Fruit fly (Drosophila melanogaster) whole organism, embryonic: Measurements from ENCODE around the gene ato.

ENCODE experiments used
- Aef1 ChIP-seq: fragments of 200-800 bp; sonication (Bioruptor generic); IDR thresholded peaks from 3 replicates; pipeline ENCODE4 v1.3.6; 2022; ENCODE audit warnings: missing biosample characterization, missing genetic modification characterization
- CG10209 ChIP-seq: fragments of 200-800 bp; sonication (Bioruptor generic); optimal IDR thresholded peaks from 3 replicates; lab custom pipeline; 2017; ENCODE audit warnings: missing biosample characterization, mild to moderate bottlenecking, missing genetic modification characterization, missing genetic modification reagents
- CG12942 ChIP-seq: fragments of 200-800 bp; sonication (Bioruptor generic); optimal IDR thresholded peaks from 3 replicates; lab custom pipeline; 2016; ENCODE audit warnings: missing biosample characterization, missing genetic modification characterization
- CG15514 ChIP-seq: fragments of 200-800 bp; sonication (Bioruptor generic); optimal IDR thresholded peaks from 3 replicates; lab custom pipeline; 2017; ENCODE audit warnings: missing biosample characterization, missing genetic modification characterization, mild to moderate bottlenecking, moderate library complexity, missing genetic modification reagents
- CG17829 ChIP-seq: fragments of 200-800 bp; optimal IDR thresholded peaks from 2 replicates; lab custom pipeline; 2019; ENCODE audit warnings: missing biosample characterization, mild to moderate bottlenecking, missing genetic modification characterization, moderate library complexity
- CG18476 ChIP-seq: fragments of 200-800 bp; sonication (Bioruptor generic); optimal IDR thresholded peaks from 2 replicates; lab custom pipeline; 2016; ENCODE audit warnings: missing biosample characterization, mild to moderate bottlenecking, missing genetic modification characterization
- CG30431 ChIP-seq: fragments of 200-800 bp; sonication (Bioruptor generic); optimal IDR thresholded peaks from 2 replicates; lab custom pipeline; 2017; ENCODE audit warnings: missing biosample characterization, missing genetic modification characterization
- CG31365 ChIP-seq: fragments of 200-800 bp; sonication (Bioruptor generic); optimal IDR thresholded peaks from 2 replicates; lab custom pipeline; 2018; ENCODE audit warnings: missing biosample characterization, mild to moderate bottlenecking, missing genetic modification characterization
- CG34376 ChIP-seq: fragments of 200-800 bp; sonication (Bioruptor generic); optimal IDR thresholded peaks from 2 replicates; lab custom pipeline; 2018; ENCODE audit warnings: missing biosample characterization, mild to moderate bottlenecking, missing genetic modification characterization
- CG43689 ChIP-seq: fragments of 200-800 bp; sonication (Bioruptor generic); IDR thresholded peaks from 2 replicates; pipeline ENCODE4 v1.3.6; 2022; ENCODE audit warnings: missing biosample characterization, missing genetic modification characterization
- CG5180 ChIP-seq: fragments of 200-800 bp; sonication (Bioruptor generic); optimal IDR thresholded peaks from 3 replicates; lab custom pipeline; 2017; ENCODE audit warnings: missing biosample characterization, missing genetic modification characterization, mild to moderate bottlenecking, moderate library complexity, missing genetic modification reagents
- CG6813 ChIP-seq: fragments of 200-800 bp; sonication (Bioruptor generic); optimal IDR thresholded peaks from 2 replicates; lab custom pipeline; 2017; ENCODE audit warnings: missing biosample characterization, missing genetic modification characterization, mild to moderate bottlenecking, moderate library complexity, missing genetic modification reagents
- CG8281 ChIP-seq: fragments of 200-800 bp; sonication (Bioruptor generic); optimal IDR thresholded peaks from 2 replicates; lab custom pipeline; 2018; ENCODE audit warnings: missing biosample characterization, mild to moderate bottlenecking, missing genetic modification characterization, moderate library complexity
- CG8924 ChIP-seq: fragments of 200-800 bp; optimal IDR thresholded peaks from 3 replicates; lab custom pipeline; 2019; ENCODE audit warnings: missing biosample characterization, mild to moderate bottlenecking, missing genetic modification characterization, moderate library complexity
- CHES-1-like ChIP-seq: fragments of 200-800 bp; sonication (Bioruptor generic); optimal IDR thresholded peaks from 2 replicates; lab custom pipeline; 2016; ENCODE audit warnings: missing biosample characterization, missing genetic modification characterization
- CrebB ChIP-seq: fragments of 200-800 bp; sonication (Bioruptor generic); optimal IDR thresholded peaks from 3 replicates; lab custom pipeline; 2018; ENCODE audit warnings: missing biosample characterization, mild to moderate bottlenecking, missing genetic modification characterization
- Elba2 ChIP-seq: fragments of 200-800 bp; sonication (Bioruptor generic); optimal IDR thresholded peaks from 3 replicates; lab custom pipeline; 2016; ENCODE audit warnings: missing biosample characterization, missing genetic modification characterization
- Gug ChIP-seq: fragments of 200-800 bp; sonication (Bioruptor generic); IDR thresholded peaks from 4 replicates; pipeline ENCODE4 v1.3.6; 2022; ENCODE audit warnings: missing biosample characterization, missing genetic modification characterization
- Hey ChIP-seq: fragments of 200-800 bp; sonication (Bioruptor generic); optimal IDR thresholded peaks from 3 replicates; lab custom pipeline; 2018; ENCODE audit warnings: missing biosample characterization, mild to moderate bottlenecking, missing genetic modification characterization
- Hmr ChIP-seq: fragments of 200-800 bp; sonication (Bioruptor generic); optimal IDR thresholded peaks from 3 replicates; lab custom pipeline; 2017; ENCODE audit warnings: mild to moderate bottlenecking, missing biosample characterization, missing genetic modification reagents, missing genetic modification characterization
- Nf-YB ChIP-seq: fragments of 200-800 bp; sonication (Bioruptor generic); optimal IDR thresholded peaks from 3 replicates; lab custom pipeline; 2019; ENCODE audit warnings: missing biosample characterization, mild to moderate bottlenecking, missing genetic modification characterization, moderate library complexity
- Nf-YC ChIP-seq: fragments of 200-800 bp; optimal IDR thresholded peaks from 3 replicates; lab custom pipeline; 2019; ENCODE audit warnings: missing biosample characterization, mild to moderate bottlenecking, missing genetic modification characterization, moderate library complexity
- Opbp ChIP-seq: fragments of 200-800 bp; sonication (Bioruptor generic); IDR thresholded peaks from 3 replicates; pipeline ENCODE4 v1.3.6; 2022; ENCODE audit warnings: missing biosample characterization, missing genetic modification characterization; ENCODE audit not compliant: partially characterized antibody
- PHDP ChIP-seq: fragments of 200-800 bp; sonication (Bioruptor generic); optimal IDR thresholded peaks from 3 replicates; lab custom pipeline; 2018; ENCODE audit warnings: missing biosample characterization, mild to moderate bottlenecking, missing genetic modification characterization, moderate library complexity
- Poxn ChIP-seq: fragments of 200-800 bp; sonication (Bioruptor generic); IDR thresholded peaks from 2 replicates; pipeline ENCODE4 v1.3.6; 2022; ENCODE audit warnings: missing biosample characterization, missing genetic modification characterization
- Sox102F ChIP-seq: fragments of 200-800 bp; sonication (Bioruptor generic); optimal IDR thresholded peaks from 2 replicates; lab custom pipeline; 2018; ENCODE audit warnings: missing biosample characterization, mild to moderate bottlenecking, missing genetic modification characterization, moderate library complexity
- Stat92E ChIP-seq, 3 experiments: fragments of >200 bp in 2 of 3; fragments of 200-800 bp in 1 of 3; sonication (Bioruptor generic) in 1 of 3; optimal IDR thresholded peaks; 2 replicates each; lab custom pipeline; 2017 to 2019; ENCODE audit warnings: missing biosample characterization in 3 of 3, missing genetic modification characterization in 3 of 3, mild to moderate bottlenecking in 1 of 3, moderate library complexity in 1 of 3
- Trl ChIP-seq, 3 experiments: fragments of >200 bp in 2 of 3; fragments of 200-800 bp in 1 of 3; sonication (Bioruptor generic) in 1 of 3; optimal IDR thresholded peaks; 2 replicates in 1 of 3; 3 replicates in 2 of 3; lab custom pipeline; 2016 to 2017; ENCODE audit warnings: missing biosample characterization in 1 of 3, missing genetic modification characterization in 1 of 3
- YL-1 ChIP-seq: fragments of 200-800 bp; sonication (Bioruptor generic); optimal IDR thresholded peaks from 3 replicates; lab custom pipeline; 2017; ENCODE audit warnings: missing biosample characterization, mild to moderate bottlenecking, missing genetic modification characterization
- ato ChIP-seq: fragments of 200-800 bp; sonication (Bioruptor generic); IDR thresholded peaks from 2 replicates; pipeline ENCODE4 v1.3.6; 2022; ENCODE audit warnings: missing biosample characterization, missing genetic modification characterization; ENCODE audit not compliant: partially characterized antibody
- cas ChIP-seq: fragments of 200-800 bp; sonication (Bioruptor generic); IDR thresholded peaks from 2 replicates; pipeline ENCODE4 v1.3.6; 2022; ENCODE audit warnings: missing biosample characterization, missing genetic modification characterization
- croc ChIP-seq: fragments of 200-800 bp; sonication (Bioruptor generic); conservative IDR thresholded peaks from 3 replicates; pipeline ENCODE4 v1.3.6; 2022; ENCODE audit warnings: missing biosample characterization, missing genetic modification characterization
- dati ChIP-seq: fragments of 200-800 bp; sonication (Bioruptor generic); IDR thresholded peaks from 2 replicates; pipeline ENCODE4 v1.3.6; 2022; ENCODE audit warnings: missing biosample characterization, missing genetic modification characterization
- exex ChIP-seq: fragments of 200-800 bp; sonication (Bioruptor generic); optimal IDR thresholded peaks from 4 replicates; lab custom pipeline; 2018; ENCODE audit warnings: missing biosample characterization, mild to moderate bottlenecking, missing genetic modification characterization, moderate library complexity
- fd3F ChIP-seq: fragments of 200-800 bp; sonication (Bioruptor generic); optimal IDR thresholded peaks from 2 replicates; lab custom pipeline; 2018; ENCODE audit warnings: missing biosample characterization, mild to moderate bottlenecking, missing genetic modification characterization, moderate library complexity
- gfzf ChIP-seq: fragments of 200-800 bp; sonication (Bioruptor generic); optimal IDR thresholded peaks from 2 replicates; lab custom pipeline; 2016; ENCODE audit warnings: missing biosample characterization, mild to moderate bottlenecking, missing genetic modification characterization, moderate library complexity
- hbn ChIP-seq: fragments of 200-800 bp; sonication (Bioruptor generic); IDR thresholded peaks from 2 replicates; pipeline ENCODE4 v1.3.6; 2022; ENCODE audit warnings: missing biosample characterization, missing genetic modification characterization; ENCODE audit not compliant: partially characterized antibody
- knrl ChIP-seq: fragments of 200-800 bp; sonication (Bioruptor generic); IDR thresholded peaks from 3 replicates; pipeline ENCODE4 v1.3.6; 2022; ENCODE audit warnings: missing biosample characterization, missing genetic modification characterization; ENCODE audit not compliant: partially characterized antibody
- lmd ChIP-seq: fragments of 200-800 bp; sonication (Bioruptor generic); IDR thresholded peaks from 2 replicates; pipeline ENCODE4 v1.3.6; 2022; ENCODE audit warnings: missing biosample characterization, missing genetic modification characterization
- luna ChIP-seq: fragments of 200-800 bp; sonication (Bioruptor generic); optimal IDR thresholded peaks from 2 replicates; lab custom pipeline; 2016; ENCODE audit warnings: missing biosample characterization, missing genetic modification characterization
- prd ChIP-seq, 3 experiments: fragments of >200 bp in 2 of 3; fragments of 200-800 bp in 1 of 3; sonication (Bioruptor generic) in 1 of 3; optimal IDR thresholded peaks in 2 of 3; IDR thresholded peaks in 1 of 3; 2 replicates in 2 of 3; 3 replicates in 1 of 3; pipeline versions ENCODE4 v1.3.6 to Lab custom; 2017 to 2022; ENCODE audit warnings: missing biosample characterization in 1 of 3, missing genetic modification characterization in 1 of 3
- slp2 ChIP-seq: fragments of 200-800 bp; sonication (Bioruptor generic); optimal IDR thresholded peaks from 2 replicates; lab custom pipeline; 2016; ENCODE audit warnings: missing biosample characterization, missing genetic modification characterization
- sna ChIP-seq: fragments of 200-800 bp; sonication (Bioruptor generic); IDR thresholded peaks from 2 replicates; pipeline ENCODE4 v1.3.6; 2022; ENCODE audit warnings: missing biosample characterization, missing genetic modification characterization; ENCODE audit not compliant: partially characterized antibody
- so ChIP-seq: fragments of 200-800 bp; sonication (Bioruptor generic); IDR thresholded peaks from 3 replicates; pipeline ENCODE4 v1.3.6; 2022; ENCODE audit warnings: missing biosample characterization, missing genetic modification characterization
- sob ChIP-seq: fragments of 200-800 bp; sonication (Bioruptor generic); IDR thresholded peaks from 2 replicates; pipeline ENCODE4 v1.3.6; 2022; ENCODE audit warnings: missing biosample characterization, missing genetic modification characterization
- tap ChIP-seq: fragments of 200-800 bp; optimal IDR thresholded peaks from 3 replicates; lab custom pipeline; 2019; ENCODE audit warnings: missing biosample characterization, mild to moderate bottlenecking, missing genetic modification characterization, moderate library complexity
- vfl ChIP-seq: fragments of 200-800 bp; sonication (Bioruptor generic); optimal IDR thresholded peaks from 2 replicates; lab custom pipeline; 2016; ENCODE audit warnings: missing biosample characterization, missing genetic modification characterization
- zfh2 ChIP-seq: fragments of 200-800 bp; sonication (Bioruptor generic); optimal IDR thresholded peaks from 2 replicates; lab custom pipeline; 2016; ENCODE audit warnings: missing biosample characterization, missing genetic modification characterization

The ato gene

dm6 chr3R:8305110-8305509, 27.3 kb downstream of the ato start, which contains the start of gene Sgt1 (continued):
- TF ChIP-seq fd3F (GFP tag; lab: Kevin White, UChicago) (no peak), zfh2 (GFP tag; lab: Kevin White, UChicago) (peak; percentile 79), CHES-1-like (GFP tag; lab: Kevin White, UChicago) (peak; percentile 47), CrebB (tag; lab: Kevin White, UChicago) (peak; percentile 41), PHDP (tag; lab: Kevin White, UChicago) (peak; percentile 6), CG30431 (GFP tag; lab: Kevin White, UChicago) (no peak), CG12942 (GFP tag; lab: Kevin White, UChicago) (peak; percentile 18), Stat92E (GFP tag; optimal IDR thresholded peaks at IDR 0.05; lab: Kevin White, UChicago) (peak in 1 of 3 experiments; percentile 86), CG18476 (GFP tag; lab: Kevin White, UChicago) (no peak), CG17829 (tag; lab: Kevin White, UChicago) (peak; percentile 63), gfzf (peak; percentile 56), CG10209 (GFP tag; lab: Kevin White, UChicago) (no peak), knrl (GFP tag; lab: Robert Waterston, UW) (peak; percentile 74), CG43689 (GFP tag; lab: Robert Waterston, UW) (no peak), CG6813 (GFP tag; lab: Kevin White, UChicago) (no peak), vfl (GFP tag; lab: Kevin White, UChicago) (peak; percentile 72), luna (GFP tag; lab: Kevin White, UChicago) (no peak), croc (GFP tag; lab: Robert Waterston, UW) (no peak), cas (GFP tag; lab: Robert Waterston, UW) (no peak), sna (GFP tag; lab: Robert Waterston, UW) (peak; percentile 81), Nf-YB (GFP tag; lab: Kevin White, UChicago) (no peak), sob (peak; percentile 68), ato (GFP tag; lab: Robert Waterston, UW) (peak; percentile 99), Elba2 (no peak), slp2 (no peak), Gug (GFP tag; lab: Robert Waterston, UW) (no peak), Opbp (GFP tag; lab: Robert Waterston, UW) (peak; percentile 82; the same call in 2 of the 3 replicates), hbn (GFP tag; lab: Robert Waterston, UW) (peak; percentile 70), CG31365 (no peak), Poxn (GFP tag; lab: Robert Waterston, UW) (no peak), tap (no peak), YL-1 (GFP tag; lab: Kevin White, UChicago) (peak; percentile 87), CG15514 (GFP tag; lab: Kevin White, UChicago) (peak; percentile 99), so (GFP tag; lab: Robert Waterston, UW) (0 out of 3 replicates have a peak, but pooled peaks have one; percentile 24), Sox102F (GFP tag; lab: Kevin White, UChicago) (no peak), CG34376 (peak; percentile 78), Trl (optimal IDR thresholded peaks at IDR 0.05; lab: Kevin White, UChicago) (no peak), Trl (GFP tag; optimal IDR thresholded peaks at IDR 0.05; lab: Kevin White, UChicago) (peak; percentile 63), dati (GFP tag; lab: Robert Waterston, UW) (no peak), Hey (tag; lab: Kevin White, UChicago) (no peak), prd (optimal IDR thresholded peaks at IDR 0.05; lab: Kevin White, UChicago) (no peak), prd (GFP tag; IDR thresholded peaks at IDR 0.05; lab: Robert Waterston, UW) (no peak), CG8924 (peak; percentile 7), Hmr (peak; percentile 77), lmd (no peak; the same call in 1 of the 2 replicates), exex (peak; percentile 73), Nf-YC (peak; percentile 35), CG5180 (GFP tag; lab: Kevin White, UChicago) (no peak), CG8281 (tag; lab: Kevin White, UChicago) (no peak), Aef1 (0 out of 3 replicates have a peak, but pooled peaks have one; percentile 25)
